Fruit fly (Drosophila melanogaster) whole organism, embryonic: ENCODE data around the gene wls.

ENCODE experiments used
- Atf-2 ChIP-seq: fragments of 200-800 bp; sonication (Bioruptor generic); optimal IDR thresholded peaks from 2 replicates; lab custom pipeline; 2016; ENCODE audit warnings: missing biosample characterization, missing genetic modification characterization
- BEAF-32 ChIP-seq: fragments of 200-800 bp; sonication (Bioruptor generic); optimal IDR thresholded peaks from 3 replicates; lab custom pipeline; 2017; ENCODE audit warnings: missing biosample characterization, missing genetic modification characterization, mild to moderate bottlenecking, moderate library complexity, missing genetic modification reagents
- Blimp-1 ChIP-seq: fragments of 200-800 bp; sonication (Bioruptor generic); optimal IDR thresholded peaks from 3 replicates; lab custom pipeline; 2018; ENCODE audit warnings: missing biosample characterization, missing genetic modification characterization, mild to moderate bottlenecking, moderate library complexity, missing genetic modification reagents
- C15 ChIP-seq: fragments of 200-800 bp; sonication (Bioruptor generic); IDR thresholded peaks from 3 replicates; pipeline ENCODE4 v1.3.6; 2022; ENCODE audit warnings: missing biosample characterization, missing genetic modification characterization
- CG10462 ChIP-seq: fragments of 200-800 bp; sonication (Bioruptor generic); optimal IDR thresholded peaks from 2 replicates; lab custom pipeline; 2016; ENCODE audit warnings: missing biosample characterization, missing genetic modification characterization
- CG11085 ChIP-seq: fragments of 200-800 bp; sonication (Bioruptor generic); IDR thresholded peaks from 2 replicates; pipeline ENCODE4 v1.3.6; 2022; ENCODE audit warnings: missing biosample characterization, missing genetic modification characterization
- CG15696 ChIP-seq: fragments of 200-800 bp; sonication (Bioruptor generic); optimal IDR thresholded peaks from 2 replicates; lab custom pipeline; 2019; ENCODE audit warnings: missing biosample characterization, mild to moderate bottlenecking, missing genetic modification characterization, moderate library complexity
- CG1792 ChIP-seq: fragments of 200-800 bp; sonication (Bioruptor generic); optimal IDR thresholded peaks from 2 replicates; lab custom pipeline; 2016; ENCODE audit warnings: missing biosample characterization, missing genetic modification characterization
- CG2120 ChIP-seq: fragments of 200-800 bp; sonication (Bioruptor generic); optimal IDR thresholded peaks from 3 replicates; lab custom pipeline; 2016; ENCODE audit warnings: missing biosample characterization, missing genetic modification characterization
- CG34422 ChIP-seq: fragments of 200-800 bp; sonication (Bioruptor generic); IDR thresholded peaks from 3 replicates; pipeline ENCODE4 v1.3.6; 2022; ENCODE audit warnings: missing biosample characterization, missing genetic modification characterization
- CG4707 ChIP-seq: fragments of 200-800 bp; sonication (Bioruptor generic); optimal IDR thresholded peaks from 2 replicates; lab custom pipeline; 2018; ENCODE audit warnings: missing biosample characterization, mild to moderate bottlenecking, missing genetic modification characterization, moderate library complexity
- CG6654 ChIP-seq: fragments of 200-800 bp; sonication (Bioruptor generic); optimal IDR thresholded peaks from 2 replicates; lab custom pipeline; 2017; ENCODE audit warnings: missing biosample characterization, mild to moderate bottlenecking, missing genetic modification characterization
- CG6854 ChIP-seq: fragments of 200-800 bp; sonication (Bioruptor generic); optimal IDR thresholded peaks from 3 replicates; lab custom pipeline; 2017; ENCODE audit warnings: missing biosample characterization, mild to moderate bottlenecking, missing genetic modification characterization
- CG7357 ChIP-seq: fragments of 200-800 bp; sonication (Bioruptor generic); IDR thresholded peaks from 3 replicates; pipeline ENCODE4 v1.3.6; 2022; ENCODE audit warnings: missing biosample characterization, missing genetic modification characterization
- CG9215 ChIP-seq: fragments of 200-800 bp; sonication (Bioruptor generic); IDR thresholded peaks from 2 replicates; pipeline ENCODE4 v1.3.6; 2022; ENCODE audit warnings: missing biosample characterization, missing genetic modification characterization
- CG9727 ChIP-seq: fragments of 200-800 bp; sonication (Bioruptor generic); optimal IDR thresholded peaks from 3 replicates; lab custom pipeline; 2017; ENCODE audit warnings: missing biosample characterization, mild to moderate bottlenecking, missing genetic modification characterization
- CTCF ChIP-seq: fragments of 200-800 bp; sonication (Bioruptor generic); optimal IDR thresholded peaks from 2 replicates; lab custom pipeline; 2017; ENCODE audit warnings: missing biosample characterization, mild to moderate bottlenecking, missing genetic modification characterization, moderate library complexity
- Drgx ChIP-seq: fragments of 200-800 bp; sonication (Bioruptor generic); IDR thresholded peaks from 2 replicates; pipeline ENCODE4 v1.3.6; 2022; ENCODE audit warnings: missing biosample characterization, missing genetic modification characterization
- E2f1 ChIP-seq: fragments of 200-800 bp; sonication (Bioruptor generic); IDR thresholded peaks from 2 replicates; pipeline ENCODE4 v1.3.6; 2022; ENCODE audit warnings: missing biosample characterization, missing genetic modification characterization
- HLH3B ChIP-seq: fragments of 200-800 bp; sonication (Bioruptor generic); IDR thresholded peaks from 2 replicates; pipeline ENCODE4 v1.3.6; 2022; ENCODE audit warnings: missing biosample characterization, missing genetic modification characterization
- Max ChIP-seq: fragments of 200-800 bp; sonication (Bioruptor generic); optimal IDR thresholded peaks from 2 replicates; lab custom pipeline; 2016; ENCODE audit warnings: missing biosample characterization, mild to moderate bottlenecking, missing genetic modification characterization
- Mrtf ChIP-seq: fragments of 200-800 bp; sonication (Bioruptor generic); IDR thresholded peaks from 3 replicates; pipeline ENCODE4 v1.3.6; 2022; ENCODE audit warnings: missing biosample characterization, missing genetic modification characterization
- Myb ChIP-seq: fragments of 200-800 bp; sonication (Bioruptor generic); optimal IDR thresholded peaks from 2 replicates; lab custom pipeline; 2016; ENCODE audit warnings: missing biosample characterization, missing genetic modification characterization
- Sox100B ChIP-seq: fragments of 200-800 bp; sonication (Bioruptor generic); optimal IDR thresholded peaks from 3 replicates; lab custom pipeline; 2018; ENCODE audit warnings: missing biosample characterization, mild to moderate bottlenecking, missing genetic modification characterization
- Xrp1 ChIP-seq: fragments of 200-800 bp; sonication (Bioruptor generic); IDR thresholded peaks from 2 replicates; pipeline ENCODE4 v1.3.6; 2022; ENCODE audit warnings: missing biosample characterization, missing genetic modification characterization
- ara ChIP-seq: fragments of 200-800 bp; sonication (Bioruptor generic); IDR thresholded peaks from 2 replicates; pipeline ENCODE4 v1.3.6; 2022; ENCODE audit warnings: missing biosample characterization, missing genetic modification characterization
- az2 ChIP-seq: fragments of 200-800 bp; sonication (Bioruptor generic); optimal IDR thresholded peaks from 3 replicates; lab custom pipeline; 2016; ENCODE audit warnings: missing biosample characterization, missing genetic modification characterization
- bsh ChIP-seq, 2 experiments: fragments of 200-800 bp; sonication (Bioruptor generic); optimal IDR thresholded peaks; 2 replicates each; lab custom pipeline; 2017 to 2018; ENCODE audit warnings: mild to moderate bottlenecking in 2 of 2, missing biosample characterization in 2 of 2, missing genetic modification characterization in 2 of 2, moderate library complexity in 1 of 2
- crol ChIP-seq: fragments of 200-800 bp; sonication (Bioruptor generic); IDR thresholded peaks from 2 replicates; pipeline ENCODE4 v1.3.6; 2022; ENCODE audit warnings: missing biosample characterization, missing genetic modification characterization
- dmrt11E ChIP-seq: fragments of 200-800 bp; sonication (Bioruptor generic); optimal IDR thresholded peaks from 3 replicates; lab custom pipeline; 2018; ENCODE audit warnings: missing biosample characterization, mild to moderate bottlenecking, missing genetic modification characterization, moderate library complexity
- dysf ChIP-seq: fragments of 200-800 bp; sonication (Bioruptor generic); IDR thresholded peaks from 3 replicates; pipeline ENCODE4 v1.3.6; 2022; ENCODE audit warnings: missing biosample characterization, missing genetic modification characterization
- esg ChIP-seq: fragments of 200-800 bp; sonication (Bioruptor generic); conservative IDR thresholded peaks from 2 replicates; pipeline ENCODE4 v1.3.6; 2022; ENCODE audit warnings: missing biosample characterization, missing genetic modification characterization
- exex ChIP-seq: fragments of 200-800 bp; sonication (Bioruptor generic); optimal IDR thresholded peaks from 4 replicates; lab custom pipeline; 2018; ENCODE audit warnings: missing biosample characterization, mild to moderate bottlenecking, missing genetic modification characterization, moderate library complexity
- fd96Cb ChIP-seq: fragments of 200-800 bp; sonication (Bioruptor generic); optimal IDR thresholded peaks from 2 replicates; lab custom pipeline; 2018; ENCODE audit warnings: missing biosample characterization, mild to moderate bottlenecking, missing genetic modification characterization, moderate library complexity
- gcm2 ChIP-seq: fragments of 200-800 bp; sonication (Bioruptor generic); optimal IDR thresholded peaks from 2 replicates; lab custom pipeline; 2016; ENCODE audit warnings: missing biosample characterization, missing genetic modification characterization
- gem ChIP-seq: fragments of 200-800 bp; sonication (Bioruptor generic); optimal IDR thresholded peaks from 2 replicates; lab custom pipeline; 2019; ENCODE audit warnings: missing biosample characterization, mild to moderate bottlenecking, missing genetic modification characterization, moderate library complexity
- hkb ChIP-seq, 2 experiments: fragments of 200-800 bp in 1 of 2; fragments of >200 bp in 1 of 2; sonication (Bioruptor generic) in 1 of 2; IDR thresholded peaks in 1 of 2; optimal IDR thresholded peaks in 1 of 2; 2 replicates each; pipeline versions ENCODE4 v1.3.6 to Lab custom; 2017 to 2022; ENCODE audit warnings: missing biosample characterization in 1 of 2, missing genetic modification characterization in 1 of 2
- lbe ChIP-seq: fragments of 200-800 bp; sonication (Bioruptor generic); optimal IDR thresholded peaks from 2 replicates; lab custom pipeline; 2016; ENCODE audit warnings: missing biosample characterization, mild to moderate bottlenecking, missing genetic modification characterization
- lmd ChIP-seq: fragments of 200-800 bp; sonication (Bioruptor generic); IDR thresholded peaks from 2 replicates; pipeline ENCODE4 v1.3.6; 2022; ENCODE audit warnings: missing biosample characterization, missing genetic modification characterization
- mirr ChIP-seq: fragments of 200-800 bp; sonication (Bioruptor generic); optimal IDR thresholded peaks from 3 replicates; lab custom pipeline; 2018; ENCODE audit warnings: missing biosample characterization, mild to moderate bottlenecking, missing genetic modification characterization
- pzg ChIP-seq: fragments of 200-800 bp; sonication (Bioruptor generic); optimal IDR thresholded peaks from 3 replicates; lab custom pipeline; 2018; ENCODE audit warnings: missing biosample characterization, mild to moderate bottlenecking, missing genetic modification characterization, moderate library complexity
- sug ChIP-seq: fragments of 200-800 bp; optimal IDR thresholded peaks from 2 replicates; lab custom pipeline; 2019; ENCODE audit warnings: missing biosample characterization, mild to moderate bottlenecking, missing genetic modification characterization, moderate library complexity
- tap ChIP-seq: fragments of 200-800 bp; optimal IDR thresholded peaks from 3 replicates; lab custom pipeline; 2019; ENCODE audit warnings: missing biosample characterization, mild to moderate bottlenecking, missing genetic modification characterization, moderate library complexity
- vfl ChIP-seq: fragments of 200-800 bp; sonication (Bioruptor generic); optimal IDR thresholded peaks from 2 replicates; lab custom pipeline; 2016; ENCODE audit warnings: missing biosample characterization, missing genetic modification characterization
- zen2 ChIP-seq: fragments of 200-800 bp; sonication (Bioruptor generic); IDR thresholded peaks from 3 replicates; pipeline ENCODE4 v1.3.6; 2022; ENCODE audit warnings: missing biosample characterization, missing genetic modification characterization; ENCODE audit not compliant: partially characterized antibody
- zfh1 ChIP-seq: fragments of 200-800 bp; sonication (Bioruptor generic); IDR thresholded peaks from 3 replicates; pipeline ENCODE4 v1.3.6; 2022; ENCODE audit warnings: missing biosample characterization, missing genetic modification characterization

The wls gene

DNA sequence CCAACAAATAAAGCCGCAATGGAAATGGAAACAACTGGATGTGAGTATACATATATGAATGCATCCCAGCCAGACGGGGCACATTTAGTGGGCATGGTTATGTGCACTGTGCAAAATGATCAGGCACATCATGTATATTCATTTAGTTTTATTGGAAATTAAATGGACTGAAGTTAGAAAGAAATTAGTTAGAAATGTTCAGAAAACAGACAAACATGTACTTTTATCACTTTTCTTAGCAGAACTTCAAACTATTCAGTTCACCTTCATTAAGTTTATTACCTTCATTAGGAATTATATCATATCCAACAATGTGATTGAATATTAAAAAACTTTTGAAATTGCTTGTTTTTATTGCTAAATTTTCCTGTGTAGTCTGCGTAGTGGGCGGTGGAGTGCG is 17.3 kb upstream of the wls start:
- TF ChIP-seq tap (tag; lab: Kevin White, UChicago), result no peak
- no peak for TF ChIP-seq fd96Cb
- TF ChIP-seq esg, result no peak
- TF ChIP-seq CG10462, result no peak
- TF ChIP-seq BEAF-32, result no peak
- TF ChIP-seq Max (GFP tag; lab: Kevin White, UChicago), result no peak
- no peak for TF ChIP-seq pzg (GFP tag; lab: Kevin White, UChicago)

DNA sequence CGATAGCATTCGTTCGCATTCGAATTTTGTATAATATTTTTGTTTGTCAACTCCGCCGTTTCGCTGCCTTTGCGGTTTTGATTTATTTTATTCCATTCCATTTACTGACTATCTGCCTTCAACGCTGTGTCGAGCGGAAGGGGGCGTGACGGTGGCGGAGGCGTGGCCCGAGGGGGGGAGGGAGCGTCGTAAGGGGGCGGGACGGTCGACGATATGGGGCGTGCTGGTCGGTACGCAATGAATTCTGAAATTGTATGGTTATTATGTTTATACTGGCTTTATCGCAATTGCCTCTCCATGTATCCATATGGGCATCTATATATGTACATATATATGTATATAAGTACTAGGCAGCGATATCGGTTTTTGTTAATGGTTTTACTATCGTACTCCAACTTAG is 14.5 kb upstream of the wls start:
- TF ChIP-seq sug (tag; lab: Kevin White, UChicago) (peak; percentile 2), mirr (GFP tag; lab: Kevin White, UChicago) (peak; percentile 61), az2 (GFP tag; lab: Kevin White, UChicago) (no peak), crol (GFP tag; lab: Robert Waterston, UW) (peak; percentile 76), Mrtf (GFP tag; lab: Robert Waterston, UW) (0 out of 3 replicates have a peak, but pooled peaks have one; percentile 10), CTCF (GFP tag; lab: Kevin White, UChicago) (no peak)

DNA sequence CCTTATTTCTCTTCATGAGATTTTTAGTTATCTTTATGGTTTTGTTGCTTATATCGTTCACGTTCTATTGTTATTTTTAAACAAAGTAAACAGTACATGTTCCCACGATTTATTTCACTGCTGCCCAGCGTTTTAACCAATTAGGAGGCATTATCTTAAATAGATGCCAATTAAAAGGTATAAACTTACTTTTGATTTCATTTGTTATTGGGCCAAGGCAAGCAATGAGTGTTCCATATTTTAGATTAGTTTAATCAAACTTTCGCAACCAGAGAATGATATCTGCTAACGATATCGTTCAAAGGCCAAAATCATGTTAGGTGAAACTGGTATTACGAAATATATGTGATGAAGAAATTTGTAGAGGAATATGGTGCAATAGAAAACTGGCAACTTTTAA is 13.6 kb upstream of the wls start:
- TF ChIP-seq CG15696 (tag; lab: Kevin White, UChicago) (no peak), Myb (GFP tag; lab: Kevin White, UChicago) (no peak), mirr (GFP tag; lab: Kevin White, UChicago) (peak; percentile 79), exex (tag; lab: Kevin White, UChicago) (peak; percentile 59), gcm2 (no peak), CG9215 (GFP tag; lab: Robert Waterston, UW) (no peak), CG9727 (GFP tag; lab: Kevin White, UChicago) (no peak)

DNA sequence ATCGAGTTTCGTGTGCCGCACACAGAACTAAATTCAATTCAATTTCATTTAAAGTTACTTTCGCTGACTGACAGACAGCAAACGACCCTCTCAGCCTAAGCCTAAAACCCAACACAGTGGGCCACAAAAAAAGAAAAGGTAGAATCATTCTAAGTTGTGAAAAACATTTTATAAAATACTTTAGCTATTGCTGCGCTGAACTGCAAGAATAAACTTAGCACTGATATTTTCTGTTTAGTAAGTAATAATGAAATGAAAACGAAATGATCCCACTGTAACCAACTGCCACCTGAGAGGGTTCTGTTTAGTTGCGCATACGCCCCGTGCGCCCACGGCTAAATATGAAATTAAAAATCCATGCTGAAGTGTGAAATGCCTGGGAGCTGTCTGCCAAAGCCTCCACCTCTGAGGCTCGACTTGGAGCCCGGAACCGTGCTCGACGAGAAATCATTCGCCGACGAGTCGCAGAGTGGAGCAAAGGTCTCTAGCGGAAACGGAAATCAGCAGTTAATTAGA is 3.7 kb upstream of the wls start, which contains the start of gene CG14142:
Gene CG14142, plus strand, starts transcription at position 466 of the 516 bp plus-strand sequence.
- no peak for TF ChIP-seq C15 (GFP tag; lab: Robert Waterston, UW)
- TF ChIP-seq CG2120, result peak; percentile 21
- TF ChIP-seq HLH3B, result 0 out of 2 replicates have a peak, but pooled peaks have one; percentile 6
- no peak for TF ChIP-seq CG1792 (GFP tag; lab: Kevin White, UChicago)
- TF ChIP-seq Atf-2 (GFP tag; lab: Kevin White, UChicago), result no peak
- TF ChIP-seq Sox100B, result no peak
- TF ChIP-seq zfh1, result peak; percentile 58; the same call in 1 of the 3 replicates
- TF ChIP-seq Drgx (GFP tag; lab: Robert Waterston, UW), result peak; percentile 17; the same call in 1 of the 2 replicates
- TF ChIP-seq CG6854, result no peak
- TF ChIP-seq ara, result no peak
- TF ChIP-seq vfl (GFP tag; lab: Kevin White, UChicago), result no peak
- TF ChIP-seq lbe (GFP tag; lab: Kevin White, UChicago), result no peak
- TF ChIP-seq CG4707 (GFP tag; lab: Kevin White, UChicago), result peak; percentile 16
- no peak for TF ChIP-seq hkb (optimal IDR thresholded peaks at IDR 0.05; lab: Kevin White, UChicago)
- TF ChIP-seq hkb (GFP tag; IDR thresholded peaks at IDR 0.05; lab: Robert Waterston, UW), result 0 out of 2 replicates have a peak, but pooled peaks have one; percentile 16
- TF ChIP-seq lmd, result peak; percentile 15; the same call in 1 of the 2 replicates
- no peak for TF ChIP-seq gem (tag; lab: Kevin White, UChicago)
- TF ChIP-seq CG34422 (GFP tag; lab: Robert Waterston, UW), result 0 out of 3 replicates have a peak, but pooled peaks have one; percentile 35
- 0 out of 2 replicates have a peak, but pooled peaks have one; percentile 12 for TF ChIP-seq E2f1 (GFP tag; lab: Robert Waterston, UW)
- TF ChIP-seq CG6654 (GFP tag; lab: Kevin White, UChicago), result no peak
- TF ChIP-seq CG7357 (GFP tag; lab: Robert Waterston, UW), result no peak
- peak; percentile 39 for TF ChIP-seq Blimp-1 (GFP tag; lab: Kevin White, UChicago)
- peak in 1 of 2 experiments; percentile 32 for TF ChIP-seq bsh (GFP tag; optimal IDR thresholded peaks at IDR 0.05; lab: Kevin White, UChicago)
- TF ChIP-seq CG11085 (GFP tag; lab: Robert Waterston, UW), result no peak
- 0 out of 3 replicates have a peak, but pooled peaks have one; percentile 12 for TF ChIP-seq dysf (GFP tag; lab: Robert Waterston, UW)
- 0 out of 2 replicates have a peak, but pooled peaks have one; percentile 10 for TF ChIP-seq Xrp1 (GFP tag; lab: Robert Waterston, UW)
- no peak for TF ChIP-seq zen2 (GFP tag; lab: Robert Waterston, UW)
- peak; percentile 8 for TF ChIP-seq dmrt11E
